Fruit fly (Drosophila melanogaster) ovary, adult (tissue): Measurements from ENCODE around the gene CG34355.

Source experiments
- CG17801 ChIP-seq: fragments of 200-800 bp; optimal IDR thresholded peaks from 2 replicates; lab custom pipeline; 2019; ENCODE audit warnings: missing biosample characterization, mild to moderate bottlenecking, missing genetic modification characterization, moderate library complexity; ENCODE audit not compliant: partially characterized antibody

The CG34355 gene

dm6 chr3R:23803668-23804067, at the start of gene CG34355:
Gene CG34355 (plus strand): TSS chr3R:23803859.
- peak; percentile 30 for TF ChIP-seq CG17801 (GFP tag; lab: Kevin White, UChicago)

- peak; percentile 95 for TF ChIP-seq CG17801 (GFP tag; lab: Kevin White, UChicago)
Observed at dm6 chr3R:23757912-23758607, 45.6 kb upstream of the CG34355 start, which contains the start of the genes PTPMT1 and Hrd3. Gene PTPMT1 (plus strand): TSS chr3R:23758339. Gene Hrd3 (minus strand): TSS chr3R:23758557.

dm6 chr3R:23760219-23761018, 43.2 kb upstream of the CG34355 start, which contains the start of gene SdhD:
Gene SdhD (minus strand): TSS chr3R:23760600.
- peak; percentile 46 for TF ChIP-seq CG17801 (GFP tag; lab: Kevin White, UChicago)

- no peak for TF ChIP-seq CG17801 (GFP tag; lab: Kevin White, UChicago)
Observed at dm6 chr3R:23763015-23763414, 40.6 kb upstream of the CG34355 start, which contains the start of gene udt. Gene udt (minus strand): TSS chr3R:23763263.

- TF ChIP-seq CG17801 (GFP tag; lab: Kevin White, UChicago): no peak
Observed at dm6 chr3R:23763622-23764273, 39.9 kb upstream of the CG34355 start, which contains the start of gene Lsd-1. Gene Lsd-1 (plus strand): TSS chr3R:23763857.

- peak; percentile 64 for TF ChIP-seq CG17801 (GFP tag; lab: Kevin White, UChicago)
Observed at dm6 chr3R:23767417-23767853, 36.2 kb upstream of the CG34355 start, which contains the start of the genes CG10214 and CG10375. Gene CG10214 (minus strand): TSS chr3R:23767488. Gene CG10375 (plus strand): TSS chr3R:23767712.

- peak; percentile 94 for TF ChIP-seq CG17801 (GFP tag; lab: Kevin White, UChicago)
Observed at dm6 chr3R:23772808-23773207, 30.9 kb upstream of the CG34355 start, which contains the start of gene tst. Gene tst (minus strand): TSS chr3R:23772859.

- no peak for TF ChIP-seq CG17801 (GFP tag; lab: Kevin White, UChicago)
Observed at dm6 chr3R:23773610-23774364, 29.9 kb upstream of the CG34355 start, which contains the start of gene CG10208. Gene CG10208 (minus strand): TSS chr3R:23774127.

dm6 chr3R:23780757-23781156, 22.9 kb upstream of the CG34355 start:
- TF ChIP-seq CG17801 (GFP tag; lab: Kevin White, UChicago): no peak

- peak; percentile 70 for TF ChIP-seq CG17801 (GFP tag; lab: Kevin White, UChicago)
Observed at dm6 chr3R:23781466-23781935, 22.2 kb upstream of the CG34355 start, which contains the start of the genes Nup98-96 and mbc. Gene Nup98-96 (minus strand): TSS chr3R:23781621. Gene mbc (plus strand): TSS chr3R:23781765.

- no peak for TF ChIP-seq CG17801 (GFP tag; lab: Kevin White, UChicago)
Observed at dm6 chr3R:23782456-23783402, 20.9 kb upstream of the CG34355 start.

- no peak for TF ChIP-seq CG17801 (GFP tag; lab: Kevin White, UChicago)
Observed at dm6 chr3R:23783403-23783757, 20.3 kb upstream of the CG34355 start.

dm6 chr3R:23783961-23784360, 19.7 kb upstream of the CG34355 start:
- no peak for TF ChIP-seq CG17801 (GFP tag; lab: Kevin White, UChicago)
